Worm (Caenorhabditis elegans) whole organism, early embryonic: ENCODE measurements around the gene glb-17.

Experiments used
- B0310.2 ChIP-seq: sonication (generic microtip); optimal IDR thresholded peaks from 2 replicates; lab custom pipeline; 2016; ENCODE audit warnings: mild to moderate bottlenecking, missing genetic modification characterization, missing compliant biosample characterization
- aly-1 ChIP-seq: sonication (generic microtip); optimal IDR thresholded peaks from 2 replicates; lab custom pipeline; 2016; ENCODE audit warnings: missing genetic modification characterization, missing compliant biosample characterization
- ama-1 ChIP-seq: fragments of 150-350 bp; optimal IDR thresholded peaks from 2 replicates; lab custom pipeline; 2014
- ceh-13 ChIP-seq: fragments of 200-800 bp; sonication (Bioruptor generic); optimal IDR thresholded peaks from 2 replicates; lab custom pipeline; 2018; ENCODE audit warnings: mild to moderate bottlenecking, missing genetic modification characterization, missing compliant biosample characterization
- hmg-4 ChIP-seq: fragments of 200-800 bp; sonication (Bioruptor generic); optimal IDR thresholded peaks from 2 replicates; lab custom pipeline; 2018; ENCODE audit warnings: mild to moderate bottlenecking, missing genetic modification characterization, missing compliant biosample characterization
- hnd-1 ChIP-seq: sonication (generic microtip); optimal IDR thresholded peaks from 2 replicates; lab custom pipeline; 2016; ENCODE audit warnings: missing genetic modification characterization, missing compliant biosample characterization
- pes-1 ChIP-seq: fragments of 200-800 bp; sonication (Bioruptor generic); IDR thresholded peaks from 2 replicates; pipeline ENCODE4 v1.3.6; 2022; ENCODE audit warnings: missing genetic modification reagents, missing genetic modification characterization, missing compliant biosample characterization
- sea-1 ChIP-seq: fragments of 200-800 bp; sonication (Bioruptor generic); conservative IDR thresholded peaks from 2 replicates; pipeline ENCODE4 v1.3.6; 2022; ENCODE audit warnings: missing genetic modification characterization, missing compliant biosample characterization
- tbx-11 ChIP-seq: fragments of 200-800 bp; sonication (Bioruptor generic); IDR thresholded peaks from 2 replicates; pipeline ENCODE4 v1.3.6; 2022; ENCODE audit warnings: missing genetic modification characterization, missing compliant biosample characterization
- tbx-37 ChIP-seq: fragments of 200-800 bp; sonication (Bioruptor generic); conservative IDR thresholded peaks from 2 replicates; pipeline ENCODE4 v1.3.6; 2022; ENCODE audit warnings: missing genetic modification reagents, missing genetic modification characterization, missing compliant biosample characterization
- tra-4 ChIP-seq: sonication (generic microtip); optimal IDR thresholded peaks from 2 replicates; lab custom pipeline; 2017; ENCODE audit warnings: missing genetic modification characterization, missing compliant biosample characterization

Gene glb-17

ce11 chrX:9527898-9528297, 48.9 kb downstream of the glb-17 start:
- no peak for TF ChIP-seq B0310.2 (tag; lab: Kevin White, UChicago)
- TF ChIP-seq sea-1 (GFP tag; lab: Robert Waterston, UW) = no peak
- no peak for TF ChIP-seq aly-1 (tag; lab: Kevin White, UChicago)
- no peak for TF ChIP-seq ceh-13 (GFP tag; lab: Kevin White, UChicago)
- TF ChIP-seq hmg-4 (GFP tag; lab: Kevin White, UChicago) = no peak
- no peak for TF ChIP-seq tbx-37 (GFP tag; lab: Robert Waterston, UW)
- no peak for TF ChIP-seq tbx-11 (GFP tag; lab: Robert Waterston, UW)
- TF ChIP-seq ama-1 = no peak
- no peak for TF ChIP-seq hnd-1 (tag; lab: Kevin White, UChicago)
- no peak for TF ChIP-seq pes-1 (GFP tag; lab: Robert Waterston, UW)
- TF ChIP-seq tra-4 = no peak
